Worm (Caenorhabditis elegans): ENCODE measurements around the gene F20C5.7.

ce11 chrIV:8718153-8718552 lies 27.3 kb downstream of the F20C5.7 start, which contains the start of gene H23L24.1:
- no peak for TF ChIP-seq blmp-1 (tag; optimal IDR thresholded peaks at IDR 0.05)
- TF ChIP-seq unc-39 (tag; optimal IDR thresholded peaks at IDR 0.05): no peak
- TF ChIP-seq unc-62 (GFP tag; optimal IDR thresholded peaks at IDR 0.05): no peak
- no peak for TF ChIP-seq lin-13 (tag; optimal IDR thresholded peaks at IDR 0.05)
- no peak for TF ChIP-seq ham-2 (GFP tag; optimal IDR thresholded peaks at IDR 0.05)
- no peak for TF ChIP-seq nhr-2 (tag; optimal IDR thresholded peaks at IDR 0.05)

All from whole organism, mixed stage, embryonic.